Fruit fly (Drosophila melanogaster) whole organism, embryonic: ENCODE measurements around the gene CG13114.

Experiments used
- Abd-B ChIP-seq: fragments of 200-800 bp; sonication (Bioruptor generic); optimal IDR thresholded peaks from 2 replicates; lab custom pipeline; 2018; ENCODE audit warnings: missing biosample characterization, mild to moderate bottlenecking, missing genetic modification characterization, moderate library complexity
- Aef1 ChIP-seq: fragments of 200-800 bp; sonication (Bioruptor generic); IDR thresholded peaks from 3 replicates; pipeline ENCODE4 v1.3.6; 2022; ENCODE audit warnings: missing biosample characterization, missing genetic modification characterization
- Antp ChIP-seq: fragments of 200-800 bp; sonication (Bioruptor generic); optimal IDR thresholded peaks from 3 replicates; lab custom pipeline; 2016; ENCODE audit warnings: missing biosample characterization, missing genetic modification characterization
- Atf-2 ChIP-seq: fragments of 200-800 bp; sonication (Bioruptor generic); optimal IDR thresholded peaks from 2 replicates; lab custom pipeline; 2016; ENCODE audit warnings: missing biosample characterization, missing genetic modification characterization
- CG1024 ChIP-seq: fragments of 200-800 bp; sonication (Bioruptor generic); IDR thresholded peaks from 2 replicates; pipeline ENCODE4 v1.3.6; 2022; ENCODE audit warnings: missing biosample characterization, missing genetic modification characterization
- CG10979 ChIP-seq: fragments of 200-800 bp; sonication (Bioruptor generic); optimal IDR thresholded peaks from 2 replicates; lab custom pipeline; 2018; ENCODE audit warnings: missing biosample characterization, mild to moderate bottlenecking, missing genetic modification characterization, moderate library complexity
- CG11456 ChIP-seq: fragments of 200-800 bp; sonication (Bioruptor generic); IDR thresholded peaks from 3 replicates; pipeline ENCODE4 v1.3.6; 2022; ENCODE audit warnings: missing biosample characterization, missing genetic modification characterization
- CG1233 ChIP-seq: fragments of 200-800 bp; sonication (Bioruptor generic); optimal IDR thresholded peaks from 4 replicates; lab custom pipeline; 2018; ENCODE audit warnings: missing biosample characterization, mild to moderate bottlenecking, missing genetic modification characterization
- CG15696 ChIP-seq: fragments of 200-800 bp; sonication (Bioruptor generic); optimal IDR thresholded peaks from 2 replicates; lab custom pipeline; 2019; ENCODE audit warnings: missing biosample characterization, mild to moderate bottlenecking, missing genetic modification characterization, moderate library complexity
- CG16863 ChIP-seq: fragments of 200-800 bp; sonication (Bioruptor generic); optimal IDR thresholded peaks from 3 replicates; lab custom pipeline; 2016; ENCODE audit warnings: missing biosample characterization, missing genetic modification characterization
- CG17802 ChIP-seq: fragments of 200-800 bp; sonication (Bioruptor generic); optimal IDR thresholded peaks from 2 replicates; lab custom pipeline; 2018; ENCODE audit warnings: missing biosample characterization, mild to moderate bottlenecking, missing genetic modification characterization, moderate library complexity
- CG18599 ChIP-seq: fragments of 200-800 bp; sonication (Bioruptor generic); optimal IDR thresholded peaks from 3 replicates; lab custom pipeline; 2017; ENCODE audit warnings: missing biosample characterization, missing genetic modification characterization, mild to moderate bottlenecking, moderate library complexity, missing genetic modification reagents
- CG18764 ChIP-seq: fragments of 200-800 bp; sonication (Bioruptor generic); optimal IDR thresholded peaks from 3 replicates; lab custom pipeline; 2016; ENCODE audit warnings: missing biosample characterization, missing genetic modification characterization
- CG2202 ChIP-seq: fragments of 200-800 bp; sonication (Bioruptor generic); optimal IDR thresholded peaks from 2 replicates; lab custom pipeline; 2018; ENCODE audit warnings: missing biosample characterization, mild to moderate bottlenecking, missing genetic modification characterization
- CG30403 ChIP-seq: fragments of 200-800 bp; sonication (Bioruptor generic); optimal IDR thresholded peaks from 3 replicates; lab custom pipeline; 2016; ENCODE audit warnings: missing biosample characterization, missing genetic modification characterization
- CG3065 ChIP-seq: fragments of 200-800 bp; sonication (Bioruptor generic); optimal IDR thresholded peaks from 2 replicates; lab custom pipeline; 2016; ENCODE audit warnings: missing biosample characterization, missing genetic modification characterization
- CG3163 ChIP-seq: fragments of 200-800 bp; sonication (Bioruptor generic); optimal IDR thresholded peaks from 3 replicates; lab custom pipeline; 2016; ENCODE audit warnings: missing biosample characterization, missing genetic modification characterization
- CG42726 ChIP-seq: fragments of 200-800 bp; sonication (Bioruptor generic); IDR thresholded peaks from 2 replicates; pipeline ENCODE4 v1.3.6; 2022; ENCODE audit warnings: missing biosample characterization, missing genetic modification characterization; ENCODE audit not compliant: partially characterized antibody
- CG4730 ChIP-seq: fragments of 200-800 bp; sonication (Bioruptor generic); IDR thresholded peaks from 2 replicates; pipeline ENCODE4 v1.3.6; 2022; ENCODE audit warnings: missing biosample characterization, missing genetic modification characterization
- CG6175 ChIP-seq: fragments of 200-800 bp; sonication (Bioruptor generic); IDR thresholded peaks from 3 replicates; pipeline ENCODE4 v1.3.6; 2022; ENCODE audit warnings: missing biosample characterization, missing genetic modification characterization
- CG6654 ChIP-seq: fragments of 200-800 bp; sonication (Bioruptor generic); optimal IDR thresholded peaks from 2 replicates; lab custom pipeline; 2017; ENCODE audit warnings: missing biosample characterization, mild to moderate bottlenecking, missing genetic modification characterization
- CG8089 ChIP-seq: fragments of 200-800 bp; sonication (Bioruptor generic); optimal IDR thresholded peaks from 3 replicates; lab custom pipeline; 2016; ENCODE audit warnings: missing biosample characterization, missing genetic modification characterization
- CG9609 ChIP-seq: fragments of 200-800 bp; sonication (Bioruptor generic); optimal IDR thresholded peaks from 3 replicates; lab custom pipeline; 2016; ENCODE audit warnings: missing biosample characterization, missing genetic modification characterization
- CHES-1-like ChIP-seq: fragments of 200-800 bp; sonication (Bioruptor generic); optimal IDR thresholded peaks from 2 replicates; lab custom pipeline; 2016; ENCODE audit warnings: missing biosample characterization, missing genetic modification characterization
- CTCF ChIP-seq: fragments of 200-800 bp; sonication (Bioruptor generic); optimal IDR thresholded peaks from 2 replicates; lab custom pipeline; 2017; ENCODE audit warnings: missing biosample characterization, mild to moderate bottlenecking, missing genetic modification characterization, moderate library complexity
- Dip3 ChIP-seq: fragments of 200-800 bp; sonication (Bioruptor generic); optimal IDR thresholded peaks from 3 replicates; lab custom pipeline; 2016; ENCODE audit warnings: missing biosample characterization, missing genetic modification characterization
- ERR ChIP-seq: fragments of 200-800 bp; sonication (Bioruptor generic); optimal IDR thresholded peaks from 2 replicates; lab custom pipeline; 2016; ENCODE audit warnings: missing biosample characterization, missing genetic modification characterization
- HHEX ChIP-seq: fragments of 200-800 bp; sonication (Bioruptor generic); optimal IDR thresholded peaks from 3 replicates; lab custom pipeline; 2017; ENCODE audit warnings: missing biosample characterization, mild to moderate bottlenecking, missing genetic modification characterization, missing genetic modification reagents
- Hr78 ChIP-seq, 2 experiments: fragments of 200-800 bp in 1 of 2; fragments of >200 bp in 1 of 2; sonication (Bioruptor generic) in 1 of 2; optimal IDR thresholded peaks; 2 replicates each; lab custom pipeline; 2017 to 2019; ENCODE audit warnings: missing biosample characterization in 2 of 2, missing genetic modification characterization in 2 of 2, mild to moderate bottlenecking in 1 of 2, moderate library complexity in 1 of 2
- NK7.1 ChIP-seq: fragments of 200-800 bp; sonication (Bioruptor generic); optimal IDR thresholded peaks from 3 replicates; lab custom pipeline; 2016; ENCODE audit warnings: missing biosample characterization, missing genetic modification characterization
- Pdp1 ChIP-seq, 2 experiments: fragments of 200-800 bp; sonication (Bioruptor generic); optimal IDR thresholded peaks; 3 replicates each; lab custom pipeline; 2016; ENCODE audit warnings: missing biosample characterization in 2 of 2, missing genetic modification characterization in 2 of 2, mild to moderate bottlenecking in 1 of 2, moderate library complexity in 1 of 2
- Poxn ChIP-seq: fragments of 200-800 bp; sonication (Bioruptor generic); IDR thresholded peaks from 2 replicates; pipeline ENCODE4 v1.3.6; 2022; ENCODE audit warnings: missing biosample characterization, missing genetic modification characterization
- Sox100B ChIP-seq: fragments of 200-800 bp; sonication (Bioruptor generic); optimal IDR thresholded peaks from 3 replicates; lab custom pipeline; 2018; ENCODE audit warnings: missing biosample characterization, mild to moderate bottlenecking, missing genetic modification characterization
- Sox102F ChIP-seq: fragments of 200-800 bp; sonication (Bioruptor generic); optimal IDR thresholded peaks from 2 replicates; lab custom pipeline; 2018; ENCODE audit warnings: missing biosample characterization, mild to moderate bottlenecking, missing genetic modification characterization, moderate library complexity
- Sry-δ ChIP-seq: fragments of 200-800 bp; sonication (Bioruptor generic); optimal IDR thresholded peaks from 2 replicates; lab custom pipeline; 2016; ENCODE audit warnings: missing biosample characterization, missing genetic modification characterization
- al ChIP-seq: fragments of 200-800 bp; sonication (Bioruptor generic); IDR thresholded peaks from 2 replicates; pipeline ENCODE4 v1.3.6; 2022; ENCODE audit warnings: missing biosample characterization, missing genetic modification characterization
- ase ChIP-seq: fragments of 200-800 bp; sonication (Bioruptor generic); IDR thresholded peaks from 3 replicates; pipeline ENCODE4 v1.3.6; 2022; ENCODE audit warnings: missing biosample characterization, missing genetic modification characterization
- bbx ChIP-seq: fragments of 200-800 bp; sonication (Bioruptor generic); IDR thresholded peaks from 2 replicates; pipeline ENCODE4 v1.3.6; 2022; ENCODE audit warnings: missing biosample characterization, missing genetic modification characterization; ENCODE audit not compliant: partially characterized antibody
- caup ChIP-seq: fragments of 200-800 bp; sonication (Bioruptor generic); optimal IDR thresholded peaks from 3 replicates; lab custom pipeline; 2017; ENCODE audit warnings: missing biosample characterization, mild to moderate bottlenecking, missing genetic modification characterization, moderate library complexity; ENCODE audit not compliant: severe bottlenecking
- ci ChIP-seq: fragments of 200-800 bp; sonication (Bioruptor generic); IDR thresholded peaks from 3 replicates; pipeline ENCODE4 v1.3.6; 2022; ENCODE audit warnings: missing biosample characterization, missing genetic modification characterization
- crc ChIP-seq: fragments of 200-800 bp; sonication (Bioruptor generic); optimal IDR thresholded peaks from 2 replicates; lab custom pipeline; 2016; ENCODE audit warnings: missing biosample characterization, missing genetic modification characterization
- da ChIP-seq: fragments of 200-800 bp; sonication (Bioruptor generic); optimal IDR thresholded peaks from 2 replicates; lab custom pipeline; 2016; ENCODE audit warnings: missing biosample characterization, missing genetic modification characterization
- grn ChIP-seq: fragments of 200-800 bp; sonication (Bioruptor generic); optimal IDR thresholded peaks from 3 replicates; lab custom pipeline; 2017; ENCODE audit warnings: missing biosample characterization, missing genetic modification characterization
- ham ChIP-seq: fragments of 200-800 bp; sonication (Bioruptor generic); IDR thresholded peaks from 2 replicates; pipeline ENCODE4 v1.3.6; 2022; ENCODE audit warnings: missing biosample characterization, missing genetic modification characterization
- ken ChIP-seq: fragments of 200-800 bp; sonication (Bioruptor generic); IDR thresholded peaks from 3 replicates; pipeline ENCODE4 v1.3.6; 2022; ENCODE audit warnings: missing biosample characterization, missing genetic modification characterization
- lab ChIP-seq: fragments of 200-800 bp; sonication (Bioruptor generic); optimal IDR thresholded peaks from 3 replicates; lab custom pipeline; 2017; ENCODE audit warnings: missing biosample characterization, missing genetic modification characterization, mild to moderate bottlenecking, moderate library complexity, missing genetic modification reagents
- lmd ChIP-seq: fragments of 200-800 bp; sonication (Bioruptor generic); IDR thresholded peaks from 2 replicates; pipeline ENCODE4 v1.3.6; 2022; ENCODE audit warnings: missing biosample characterization, missing genetic modification characterization
- mirr ChIP-seq: fragments of 200-800 bp; sonication (Bioruptor generic); optimal IDR thresholded peaks from 3 replicates; lab custom pipeline; 2018; ENCODE audit warnings: missing biosample characterization, mild to moderate bottlenecking, missing genetic modification characterization
- repo ChIP-seq: fragments of 200-800 bp; sonication (Bioruptor generic); optimal IDR thresholded peaks from 2 replicates; lab custom pipeline; 2016; ENCODE audit warnings: missing biosample characterization, missing genetic modification characterization
- ttk ChIP-seq: fragments of 200-800 bp; sonication (Bioruptor generic); IDR thresholded peaks from 2 replicates; pipeline ENCODE4 v2.1.2; 2022; ENCODE audit warnings: missing biosample characterization, missing genetic modification characterization
- vfl ChIP-seq: fragments of 200-800 bp; sonication (Bioruptor generic); optimal IDR thresholded peaks from 2 replicates; lab custom pipeline; 2016; ENCODE audit warnings: missing biosample characterization, missing genetic modification characterization
- yki ChIP-seq: fragments of >200 bp; optimal IDR thresholded peaks from 3 replicates; lab custom pipeline; 2018
- zfh1 ChIP-seq: fragments of 200-800 bp; sonication (Bioruptor generic); IDR thresholded peaks from 3 replicates; pipeline ENCODE4 v1.3.6; 2022; ENCODE audit warnings: missing biosample characterization, missing genetic modification characterization

CG13114 gene

dm6 chr2L:9525719-9526118 is 19.9 kb upstream of the CG13114 start (continued):
- TF ChIP-seq Sry-δ (GFP tag; lab: Kevin White, UChicago) (peak; percentile 49), Sox102F (GFP tag; lab: Kevin White, UChicago) (peak; percentile 64), CG6654 (GFP tag; lab: Kevin White, UChicago) (peak; percentile 20), CG42726 (GFP tag; lab: Robert Waterston, UW) (no peak), crc (GFP tag; lab: Kevin White, UChicago) (peak; percentile 52), CG6175 (peak; percentile 60; the same call in 1 of the 3 replicates), CG17802 (tag; lab: Kevin White, UChicago) (peak; percentile 44), da (GFP tag; lab: Kevin White, UChicago) (peak; percentile 68), CG9609 (GFP tag; lab: Kevin White, UChicago) (peak; percentile 76), CG15696 (peak; percentile 89), CG1233 (GFP tag; lab: Kevin White, UChicago) (peak; percentile 95), Dip3 (GFP tag; lab: Kevin White, UChicago) (peak; percentile 53), ken (peak; percentile 64; the same call in 2 of the 3 replicates), vfl (GFP tag; lab: Kevin White, UChicago) (peak; percentile 31), ERR (peak; percentile 73), CTCF (peak; percentile 50), lmd (peak; percentile 40; the same call in 1 of the 2 replicates), Pdp1 (GFP tag; optimal IDR thresholded peaks at IDR 0.05; lab: Kevin White, UChicago) (peak; percentile 75 to 87), CG2202 (peak; percentile 95), CG1024 (GFP tag; lab: Robert Waterston, UW) (peak; percentile 68; the same call in 1 of the 2 replicates), CG18599 (peak; percentile 94), bbx (GFP tag; lab: Robert Waterston, UW) (no peak), CG16863 (GFP tag; lab: Kevin White, UChicago) (peak; percentile 89), CG3163 (peak; percentile 78), Antp (GFP tag; lab: Kevin White, UChicago) (peak; percentile 74), NK7.1 (GFP tag; lab: Kevin White, UChicago) (peak; percentile 50), CG3065 (GFP tag; lab: Kevin White, UChicago) (peak; percentile 87), CG11456 (GFP tag; lab: Robert Waterston, UW) (peak; percentile 78), al (no peak), repo (GFP tag; lab: Kevin White, UChicago) (peak; percentile 77), CG4730 (peak; percentile 49; the same call in 1 of the 2 replicates), mirr (GFP tag; lab: Kevin White, UChicago) (peak; percentile 98), ttk (GFP tag; lab: Robert Waterston, UW) (peak; percentile 43; the same call in 1 of the 2 replicates), CG30403 (GFP tag; lab: Kevin White, UChicago) (peak; percentile 58), Atf-2 (GFP tag; lab: Kevin White, UChicago) (peak; percentile 76), ham (peak; percentile 6; the same call in 1 of the 2 replicates), CHES-1-like (GFP tag; lab: Kevin White, UChicago) (peak; percentile 90), CG8089 (GFP tag; lab: Kevin White, UChicago) (peak; percentile 90), ase (0 out of 3 replicates have a peak, but pooled peaks have one; percentile 15)

dm6 chr2L:9526518-9526917 is 19.1 kb upstream of the CG13114 start:
- no peak for TF ChIP-seq repo (GFP tag; lab: Kevin White, UChicago)
- TF ChIP-seq Poxn (GFP tag; lab: Robert Waterston, UW), result no peak
- TF ChIP-seq Hr78 (GFP tag; optimal IDR thresholded peaks at IDR 0.05; lab: Kevin White, UChicago), result no peak
- TF ChIP-seq CG18764 (GFP tag; lab: Kevin White, UChicago), result no peak
- TF ChIP-seq HHEX, result peak; percentile 30
- no peak for TF ChIP-seq zfh1
- no peak for TF ChIP-seq grn (GFP tag; lab: Kevin White, UChicago)
- peak; percentile 27 for TF ChIP-seq CG18599
- TF ChIP-seq lab (GFP tag; lab: Kevin White, UChicago), result peak; percentile 43
- TF ChIP-seq Sox100B (GFP tag; lab: Kevin White, UChicago), result no peak
- no peak for TF ChIP-seq yki (lab: Kevin White, UChicago)
- no peak for TF ChIP-seq Aef1 (GFP tag; lab: Robert Waterston, UW)
- TF ChIP-seq Abd-B, result no peak
- no peak for TF ChIP-seq CG10979 (tag; lab: Kevin White, UChicago)
- TF ChIP-seq CG11456 (GFP tag; lab: Robert Waterston, UW), result no peak
- no peak for TF ChIP-seq ci (GFP tag; lab: Robert Waterston, UW)
- TF ChIP-seq caup (GFP tag; lab: Kevin White, UChicago), result peak; percentile 34
